Worm (Caenorhabditis elegans): ENCODE measurements around the gene F42A10.5.

ce11 chrIII:6149467-6150072 is 23.7 kb downstream of the F42A10.5 start, which contains the start of the genes wht-7 and Y42G9A.1:
- TF ChIP-seq B0310.2 (tag; optimal IDR thresholded peaks at IDR 0.05) (no peak), scrt-1 (GFP tag; IDR thresholded peaks at IDR 0.05) (no peak), tra-4 (tag; optimal IDR thresholded peaks at IDR 0.05) (no peak), ama-1 (optimal IDR thresholded peaks at IDR 0.05) (no peak), F13C5.2 (tag; optimal IDR thresholded peaks at IDR 0.05) (no peak), sea-1 (GFP tag; conservative IDR thresholded peaks at IDR 0.05) (no peak), pes-1 (GFP tag; IDR thresholded peaks at IDR 0.05) (no peak), tbx-11 (GFP tag; IDR thresholded peaks at IDR 0.05) (no peak), ceh-13 (GFP tag; optimal IDR thresholded peaks at IDR 0.05) (no peak), tbx-37 (GFP tag; conservative IDR thresholded peaks at IDR 0.05) (no peak), flt-1 (GFP tag; IDR thresholded peaks at IDR 0.05) (no peak), hmg-4 (GFP tag; optimal IDR thresholded peaks at IDR 0.05) (no peak)

Measured in whole organism, early embryonic.